Worm (Caenorhabditis elegans): ENCODE data around the gene F07A11.1.
A peak's percentile ranks its signal among the peaks of the same experiment; 100 is the strongest.

The F07A11.1 gene

ce11 chrII:11619171-11619570 lies 27.2 kb upstream of the F07A11.1 start:
- TF ChIP-seq ceh-82 (tag; optimal IDR thresholded peaks at IDR 0.05) (no peak), ZK546.5 (tag; optimal IDR thresholded peaks at IDR 0.05) (no peak), ama-1 (optimal IDR thresholded peaks at IDR 0.05) (no peak), unc-62 (GFP tag; optimal IDR thresholded peaks at IDR 0.05) (no peak), elt-1 (tag; optimal IDR thresholded peaks at IDR 0.05) (no peak), nhr-25 (tag; optimal IDR thresholded peaks at IDR 0.05) (peak; percentile 80), alr-1 (tag; optimal IDR thresholded peaks at IDR 0.05) (no peak), crh-2 (tag; optimal IDR thresholded peaks at IDR 0.05) (peak; percentile 91), sem-4 (tag; optimal IDR thresholded peaks at IDR 0.05) (peak; percentile 35), aly-2 (tag; optimal IDR thresholded peaks at IDR 0.05) (no peak), gmeb-1 (tag; optimal IDR thresholded peaks at IDR 0.05) (peak; percentile 46), nhr-129 (tag; optimal IDR thresholded peaks at IDR 0.05) (peak; percentile 69), mdl-1 (tag; optimal IDR thresholded peaks at IDR 0.05) (peak in 1 of 2 experiments; percentile 41), lsy-2 (tag; optimal IDR thresholded peaks at IDR 0.05) (peak; percentile 17 to 60), fos-1 (tag; optimal IDR thresholded peaks at IDR 0.05) (peak; percentile 81), nhr-6 (tag; optimal IDR thresholded peaks at IDR 0.05) (no peak), lin-11 (tag; optimal IDR thresholded peaks at IDR 0.05) (no peak), nhr-77 (tag; optimal IDR thresholded peaks at IDR 0.05) (no peak), nhr-10 (tag; optimal IDR thresholded peaks at IDR 0.05) (no peak), ztf-11 (tag; optimal IDR thresholded peaks at IDR 0.05) (no peak), nhr-21 (tag; optimal IDR thresholded peaks at IDR 0.05) (peak; percentile 78), F13H6.1 (tag; optimal IDR thresholded peaks at IDR 0.05) (peak; percentile 82), nhr-23 (tag; optimal IDR thresholded peaks at IDR 0.05) (no peak), unc-39 (tag; optimal IDR thresholded peaks at IDR 0.05) (no peak), nhr-12 (tag; optimal IDR thresholded peaks at IDR 0.05) (no peak), sma-9 (GFP tag; optimal IDR thresholded peaks at IDR 0.05) (peak; percentile 97), sma-9 (tag; optimal IDR thresholded peaks at IDR 0.05) (no peak), mbf-1 (tag; optimal IDR thresholded peaks at IDR 0.05) (no peak), R02D3.7 (tag; optimal IDR thresholded peaks at IDR 0.05) (no peak), dmd-4 (tag; optimal IDR thresholded peaks at IDR 0.05) (no peak), mab-5 (tag; optimal IDR thresholded peaks at IDR 0.05) (no peak), ztf-4 (tag; optimal IDR thresholded peaks at IDR 0.05) (no peak), lin-13 (GFP tag; optimal IDR thresholded peaks at IDR 0.05) (peak; percentile 35), unc-55 (GFP tag; optimal IDR thresholded peaks at IDR 0.05) (peak; percentile 46), ceh-16 (tag; optimal IDR thresholded peaks at IDR 0.05) (no peak), sma-3 (GFP tag; optimal IDR thresholded peaks at IDR 0.05) (peak; percentile 89), ztf-1 (GFP tag; conservative IDR thresholded peaks at IDR 0.05) (no peak), lin-39 (tag; optimal IDR thresholded peaks at IDR 0.05) (no peak), elt-3 (tag; optimal IDR thresholded peaks at IDR 0.05) (no peak), snpc-4 (tag; optimal IDR thresholded peaks at IDR 0.05) (no peak), nhr-237 (tag; optimal IDR thresholded peaks at IDR 0.05) (no peak), skn-1 (tag; optimal IDR thresholded peaks at IDR 0.05) (no peak), Y55F3AM.14 (GFP tag; optimal IDR thresholded peaks at IDR 0.05) (no peak), blmp-1 (tag; optimal IDR thresholded peaks at IDR 0.05; ENCODE audit: insufficient read depth) (peak; percentile 65), peb-1 (tag; optimal IDR thresholded peaks at IDR 0.05) (no peak), C34F6.9 (tag; optimal IDR thresholded peaks at IDR 0.05) (peak; percentile 47), nhr-11 (tag; optimal IDR thresholded peaks at IDR 0.05) (no peak), egl-27 (tag; optimal IDR thresholded peaks at IDR 0.05) (peak; percentile 71), zag-1 (tag; optimal IDR thresholded peaks at IDR 0.05) (no peak)

All from whole organism, L2 larva.